Worm (Caenorhabditis elegans): Measurements from ENCODE around the gene gpa-2.

- TF ChIP-seq ets-7 (tag; optimal IDR thresholded peaks at IDR 0.05), result no peak
- TF ChIP-seq scrt-1 (GFP tag; IDR thresholded peaks at IDR 0.05), result no peak
- no peak for TF ChIP-seq ceh-36 (tag; optimal IDR thresholded peaks at IDR 0.05)
- TF ChIP-seq tbx-37 (GFP tag; conservative IDR thresholded peaks at IDR 0.05), result no peak
- no peak for TF ChIP-seq F13C5.2 (tag; optimal IDR thresholded peaks at IDR 0.05)
These were observed 47.3 kb upstream of the gpa-2 start for ce11 chrV:8323545-8323944.

All from whole organism, early embryonic.